Fruit fly (Drosophila melanogaster) whole organism, prepupa: ENCODE data around the gene CG32219.
A peak's percentile ranks its signal among the peaks of the same experiment; 100 is the strongest.

ENCODE experiments used
- CG10669 ChIP-seq: fragments of 200-800 bp; sonication (Bioruptor generic); optimal IDR thresholded peaks from 3 replicates; lab custom pipeline; 2018; ENCODE audit warnings: missing biosample characterization, mild to moderate bottlenecking, missing genetic modification characterization, moderate library complexity
- CG11762 ChIP-seq: fragments of 200-800 bp; sonication (Bioruptor generic); optimal IDR thresholded peaks from 3 replicates; lab custom pipeline; 2016; ENCODE audit warnings: missing biosample characterization, missing genetic modification characterization; ENCODE audit not compliant: insufficient read depth
- CG11902 ChIP-seq: fragments of 200-800 bp; sonication (Bioruptor generic); optimal IDR thresholded peaks from 3 replicates; lab custom pipeline; 2016; ENCODE audit warnings: missing biosample characterization, missing genetic modification characterization
- CG16779 ChIP-seq: fragments of 200-800 bp; sonication (Bioruptor generic); optimal IDR thresholded peaks from 3 replicates; lab custom pipeline; 2017; ENCODE audit warnings: missing biosample characterization, mild to moderate bottlenecking, missing genetic modification characterization
- CG3032 ChIP-seq: fragments of 200-800 bp; optimal IDR thresholded peaks from 2 replicates; lab custom pipeline; 2019; ENCODE audit warnings: missing biosample characterization, mild to moderate bottlenecking, missing genetic modification characterization, moderate library complexity
- CG31627 ChIP-seq: fragments of 200-800 bp; sonication (Bioruptor generic); optimal IDR thresholded peaks from 3 replicates; lab custom pipeline; 2016; ENCODE audit warnings: missing biosample characterization, missing genetic modification characterization
- CG32006 ChIP-seq: fragments of 200-800 bp; sonication (Bioruptor generic); optimal IDR thresholded peaks from 3 replicates; lab custom pipeline; 2017; ENCODE audit warnings: missing biosample characterization, mild to moderate bottlenecking, missing genetic modification characterization
- CG3919 ChIP-seq: fragments of 200-800 bp; sonication (Bioruptor generic); optimal IDR thresholded peaks from 3 replicates; lab custom pipeline; 2016; ENCODE audit warnings: missing biosample characterization, missing genetic modification characterization
- CG6163 ChIP-seq: fragments of 200-800 bp; sonication (Bioruptor generic); IDR thresholded peaks from 3 replicates; pipeline ENCODE4 v1.3.6; 2022; ENCODE audit warnings: missing biosample characterization, missing genetic modification characterization
- CG6792 ChIP-seq: fragments of 200-800 bp; sonication (Bioruptor generic); optimal IDR thresholded peaks from 3 replicates; lab custom pipeline; 2016; ENCODE audit warnings: missing biosample characterization, missing genetic modification characterization
- CG6808 ChIP-seq: fragments of 200-800 bp; sonication (Bioruptor generic); optimal IDR thresholded peaks from 3 replicates; lab custom pipeline; 2017; ENCODE audit warnings: missing biosample characterization, missing genetic modification characterization, mild to moderate bottlenecking, moderate library complexity, missing genetic modification reagents
- CG8119 ChIP-seq: fragments of 200-800 bp; sonication (Bioruptor generic); IDR thresholded peaks from 3 replicates; pipeline ENCODE4 v1.3.6; 2022; ENCODE audit warnings: missing biosample characterization, missing genetic modification characterization
- CG8319 ChIP-seq: fragments of 200-800 bp; sonication (Bioruptor generic); optimal IDR thresholded peaks from 3 replicates; lab custom pipeline; 2016; ENCODE audit warnings: missing biosample characterization, missing genetic modification characterization
- CG8632 ChIP-seq: fragments of 200-800 bp; sonication (Bioruptor generic); optimal IDR thresholded peaks from 3 replicates; lab custom pipeline; 2016; ENCODE audit warnings: missing biosample characterization, missing genetic modification characterization
- Eip75B ChIP-seq: fragments of 200-800 bp; sonication (Bioruptor generic); optimal IDR thresholded peaks from 3 replicates; lab custom pipeline; 2016; ENCODE audit warnings: missing biosample characterization, missing genetic modification characterization
- Eip78C ChIP-seq: fragments of 200-800 bp; sonication (Bioruptor generic); peaks from one replicate; lab custom pipeline; 2016; ENCODE audit warnings: missing biosample characterization, missing genetic modification characterization
- Eip93F ChIP-seq: fragments of 200-800 bp; sonication (Bioruptor generic); optimal IDR thresholded peaks from 2 replicates; lab custom pipeline; 2016; ENCODE audit warnings: missing biosample characterization, mild to moderate bottlenecking, missing genetic modification characterization
- Ets21C ChIP-seq: fragments of 200-800 bp; sonication (Bioruptor generic); optimal IDR thresholded peaks from 3 replicates; lab custom pipeline; 2016; ENCODE audit warnings: missing biosample characterization, missing genetic modification characterization
- Gug ChIP-seq: fragments of 200-800 bp; sonication (Bioruptor generic); IDR thresholded peaks from 2 replicates; pipeline ENCODE4 v1.3.6; 2022; ENCODE audit warnings: missing biosample characterization, missing genetic modification characterization
- Hr38 ChIP-seq: sonication (Bioruptor generic); optimal IDR thresholded peaks from 2 replicates; lab custom pipeline; 2016; ENCODE audit warnings: missing biosample characterization, missing genetic modification characterization
- Hr39 ChIP-seq: fragments of 200-800 bp; sonication (Bioruptor generic); optimal IDR thresholded peaks from 2 replicates; lab custom pipeline; 2016; ENCODE audit warnings: missing biosample characterization, missing genetic modification characterization
- Hr4 ChIP-seq: fragments of 200-800 bp; sonication (Bioruptor generic); optimal IDR thresholded peaks from 3 replicates; lab custom pipeline; 2016; ENCODE audit warnings: missing biosample characterization, missing genetic modification characterization
- Lpt ChIP-seq: fragments of 200-800 bp; sonication (Bioruptor generic); optimal IDR thresholded peaks from 3 replicates; lab custom pipeline; 2016; ENCODE audit warnings: missing biosample characterization, missing genetic modification characterization
- OdsH ChIP-seq: fragments of 200-800 bp; sonication (Bioruptor generic); optimal IDR thresholded peaks from 3 replicates; lab custom pipeline; 2016; ENCODE audit warnings: missing biosample characterization, missing genetic modification characterization
- Smox ChIP-seq: fragments of 200-800 bp; sonication (Bioruptor generic); optimal IDR thresholded peaks from 3 replicates; lab custom pipeline; 2016; ENCODE audit warnings: missing biosample characterization, missing genetic modification characterization
- Sox102F ChIP-seq: fragments of 200-800 bp; sonication (Bioruptor generic); optimal IDR thresholded peaks from 2 replicates; lab custom pipeline; 2016; ENCODE audit warnings: missing biosample characterization, mild to moderate bottlenecking, missing genetic modification characterization
- Sox14 ChIP-seq: fragments of 200-800 bp; sonication (Bioruptor generic); optimal IDR thresholded peaks from 3 replicates; lab custom pipeline; 2016; ENCODE audit warnings: missing biosample characterization, missing genetic modification characterization
- Sox15 ChIP-seq: fragments of 200-800 bp; sonication (Bioruptor generic); optimal IDR thresholded peaks from 3 replicates; lab custom pipeline; 2016; ENCODE audit warnings: missing biosample characterization, missing genetic modification characterization
- achi ChIP-seq: fragments of 200-800 bp; sonication (Bioruptor generic); optimal IDR thresholded peaks from 3 replicates; lab custom pipeline; 2016; ENCODE audit warnings: missing biosample characterization, missing genetic modification characterization
- acj6 ChIP-seq: fragments of 200-800 bp; sonication (Bioruptor generic); optimal IDR thresholded peaks from 3 replicates; lab custom pipeline; 2016; ENCODE audit warnings: missing biosample characterization, missing genetic modification characterization
- cyc ChIP-seq: fragments of 200-800 bp; sonication (Bioruptor generic); optimal IDR thresholded peaks from 3 replicates; lab custom pipeline; 2016; ENCODE audit warnings: missing biosample characterization, missing genetic modification characterization
- dsx ChIP-seq: fragments of 200-800 bp; optimal IDR thresholded peaks from 3 replicates; lab custom pipeline; 2019; ENCODE audit warnings: missing biosample characterization, mild to moderate bottlenecking, missing genetic modification characterization, moderate library complexity; ENCODE audit not compliant: poor library complexity, severe bottlenecking
- eg ChIP-seq: fragments of 200-800 bp; sonication (Bioruptor generic); IDR thresholded peaks from 3 replicates; pipeline ENCODE4 v1.3.6; 2022; ENCODE audit warnings: missing biosample characterization, missing genetic modification characterization
- esn ChIP-seq: fragments of 200-800 bp; sonication (Bioruptor generic); optimal IDR thresholded peaks from 2 replicates; lab custom pipeline; 2016; ENCODE audit warnings: missing biosample characterization, mild to moderate bottlenecking, missing genetic modification characterization, moderate library complexity
- fd59A ChIP-seq: fragments of 200-800 bp; sonication (Bioruptor generic); optimal IDR thresholded peaks from 2 replicates; lab custom pipeline; 2017; ENCODE audit warnings: missing biosample characterization, mild to moderate bottlenecking, missing genetic modification characterization, missing genetic modification reagents
- lz ChIP-seq: fragments of 200-800 bp; sonication (Bioruptor generic); optimal IDR thresholded peaks from 3 replicates; lab custom pipeline; 2016; ENCODE audit warnings: missing biosample characterization, missing genetic modification characterization
- pdm3 ChIP-seq: fragments of 200-800 bp; sonication (Bioruptor generic); optimal IDR thresholded peaks from 3 replicates; lab custom pipeline; 2016; ENCODE audit warnings: missing biosample characterization, missing genetic modification characterization
- salr ChIP-seq, 2 experiments: fragments of 200-800 bp; sonication (Bioruptor generic); optimal IDR thresholded peaks; 3 replicates each; lab custom pipeline; 2016 to 2018; ENCODE audit warnings: missing biosample characterization in 2 of 2, missing genetic modification characterization in 2 of 2, mild to moderate bottlenecking in 1 of 2
- spab ChIP-seq: fragments of 200-800 bp; sonication (Bioruptor generic); optimal IDR thresholded peaks from 2 replicates; lab custom pipeline; 2017; ENCODE audit warnings: missing biosample characterization, mild to moderate bottlenecking, missing genetic modification characterization, missing genetic modification reagents
- ss ChIP-seq, 2 experiments: fragments of 200-800 bp; sonication (Bioruptor generic); optimal IDR thresholded peaks; 2 replicates in 1 of 2; 3 replicates in 1 of 2; lab custom pipeline; 2017 to 2018; ENCODE audit warnings: mild to moderate bottlenecking in 2 of 2, missing biosample characterization in 2 of 2, missing genetic modification characterization in 2 of 2, moderate library complexity in 1 of 2
- topi ChIP-seq: fragments of 200-800 bp; sonication (Bioruptor generic); optimal IDR thresholded peaks from 3 replicates; lab custom pipeline; 2016; ENCODE audit warnings: missing biosample characterization, missing genetic modification characterization
- vri ChIP-seq: fragments of 200-800 bp; sonication (Bioruptor generic); optimal IDR thresholded peaks from 3 replicates; lab custom pipeline; 2016; ENCODE audit warnings: missing biosample characterization, mild to moderate bottlenecking, missing genetic modification characterization

Gene CG32219

DNA sequence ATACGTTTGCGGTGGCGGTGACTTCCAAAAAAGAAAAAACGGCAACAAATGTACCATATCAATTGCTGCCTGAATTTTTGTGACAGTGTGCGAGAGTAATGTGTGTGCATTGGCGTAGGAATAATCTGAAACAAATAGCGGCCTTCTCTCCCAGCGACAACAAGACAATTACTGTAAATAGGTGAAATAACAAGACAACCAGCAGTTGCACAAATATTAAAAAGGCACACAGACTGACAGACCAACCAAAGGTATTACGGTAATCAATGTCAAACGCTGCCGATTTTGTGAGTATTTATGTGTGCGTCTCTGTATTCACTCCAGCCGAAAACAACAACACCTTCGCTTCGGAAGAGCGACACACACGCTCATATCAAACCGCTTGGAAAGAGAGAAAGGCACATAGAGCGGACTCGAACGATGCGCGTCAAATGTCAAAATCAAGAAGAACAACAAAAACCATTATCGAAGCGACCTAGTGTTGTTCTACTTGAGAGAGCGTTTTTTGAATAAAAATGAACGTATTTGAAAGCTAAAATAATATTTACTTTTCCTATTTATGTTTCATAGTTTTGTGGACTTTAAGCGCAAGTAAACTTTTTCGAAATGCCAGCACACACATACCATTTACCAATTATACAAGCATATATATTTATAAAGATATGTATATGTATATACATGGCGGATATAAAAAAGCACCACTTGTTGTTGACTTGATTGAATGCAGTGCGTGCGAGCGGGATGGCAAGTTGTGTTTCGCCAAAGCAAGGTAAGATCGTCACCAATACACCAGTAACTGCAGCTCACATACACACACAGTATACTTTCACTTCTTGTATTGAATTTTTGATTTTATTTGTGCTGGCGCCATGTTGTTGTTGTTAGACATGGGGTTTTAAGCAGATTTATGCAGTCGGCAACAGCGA lies 43.9 kb downstream of the CG32219 start (continued):
- TF ChIP-seq Sox102F (GFP tag; lab: Kevin White, UChicago) (peak; percentile 10), Eip78C (GFP tag; lab: Kevin White, UChicago) (peak; percentile 78), esn (GFP tag; lab: Kevin White, UChicago) (no peak), CG11762 (GFP tag; lab: Kevin White, UChicago) (no peak), CG31627 (no peak), CG8632 (no peak), Lpt (GFP tag; lab: Kevin White, UChicago) (no peak), Ets21C (no peak), acj6 (peak; percentile 34), CG11902 (no peak)

DNA sequence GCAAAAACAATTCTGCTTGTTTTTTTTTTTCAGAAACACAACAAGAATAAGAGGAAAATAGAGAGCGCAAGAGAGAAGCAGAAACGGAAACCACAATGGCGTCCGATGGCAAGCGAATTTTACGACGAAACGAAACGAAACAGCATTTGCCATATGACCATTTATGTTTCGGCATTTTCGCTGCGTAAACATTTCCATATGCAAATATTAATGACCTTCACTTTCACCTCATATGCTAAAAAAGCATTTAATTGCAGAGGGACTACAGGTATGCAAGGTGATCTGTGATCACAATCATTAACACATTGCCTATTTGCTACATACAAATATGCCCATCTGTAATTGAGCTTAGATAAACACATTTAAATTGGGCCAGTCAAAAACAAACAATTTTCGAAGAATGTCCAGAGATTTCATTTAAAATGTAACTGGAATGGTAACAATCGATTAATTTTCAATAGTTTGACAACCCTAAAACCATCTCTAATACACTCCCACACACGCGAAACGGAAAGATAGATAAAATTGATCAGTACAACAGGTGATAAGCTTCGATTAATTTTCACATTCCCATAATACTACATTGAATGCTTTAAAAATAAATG lies 44.7 kb downstream of the CG32219 start:
- TF ChIP-seq Hr4 (GFP tag; lab: Kevin White, UChicago) = no peak
- TF ChIP-seq CG32006 = peak; percentile 6
- TF ChIP-seq Sox14 (GFP tag; lab: Kevin White, UChicago) = no peak
- TF ChIP-seq vri (GFP tag; lab: Kevin White, UChicago) = no peak
- no peak for TF ChIP-seq CG16779 (tag; lab: Kevin White, UChicago)
- 0 out of 3 replicates have a peak, but pooled peaks have one; percentile 13 for TF ChIP-seq eg (GFP tag; lab: Robert Waterston, UW)
- TF ChIP-seq CG31627 = no peak
- no peak for TF ChIP-seq Gug
- no peak for TF ChIP-seq esn (GFP tag; lab: Kevin White, UChicago)
- no peak for TF ChIP-seq Hr38 (GFP tag; lab: Kevin White, UChicago)
- no peak for TF ChIP-seq fd59A (GFP tag; lab: Kevin White, UChicago)
- no peak for TF ChIP-seq CG11902
- TF ChIP-seq CG8632 = no peak
- TF ChIP-seq ss (GFP tag; optimal IDR thresholded peaks at IDR 0.05; lab: Kevin White, UChicago) = no peak
- no peak for TF ChIP-seq acj6
- TF ChIP-seq Sox15 (GFP tag; lab: Kevin White, UChicago) = no peak
- TF ChIP-seq Eip78C (GFP tag; lab: Kevin White, UChicago) = peak; percentile 59
- TF ChIP-seq achi = no peak
- TF ChIP-seq pdm3 (GFP tag; lab: Kevin White, UChicago) = no peak

- TF ChIP-seq Hr38 (GFP tag; lab: Kevin White, UChicago) (no peak), Hr4 (GFP tag; lab: Kevin White, UChicago) (peak; percentile 70), Sox102F (GFP tag; lab: Kevin White, UChicago) (no peak), topi (peak; percentile 26), Ets21C (no peak), spab (no peak), Smox (GFP tag; lab: Kevin White, UChicago) (peak; percentile 39), CG6808 (GFP tag; lab: Kevin White, UChicago) (no peak), CG8119 (GFP tag; lab: Robert Waterston, UW) (peak; percentile 62), pdm3 (GFP tag; lab: Kevin White, UChicago) (peak; percentile 51), salr (GFP tag; optimal IDR thresholded peaks at IDR 0.05; lab: Kevin White, UChicago) (peak in 1 of 2 experiments; percentile 55), vri (GFP tag; lab: Kevin White, UChicago) (no peak), CG3032 (tag; lab: Kevin White, UChicago) (no peak), CG3919 (GFP tag; lab: Kevin White, UChicago) (peak; percentile 44), Eip93F (GFP tag; lab: Kevin White, UChicago) (no peak), ss (GFP tag; optimal IDR thresholded peaks at IDR 0.05; lab: Kevin White, UChicago) (no peak), Hr39 (peak; percentile 38), CG6792 (GFP tag; lab: Kevin White, UChicago) (peak; percentile 17), Eip75B (GFP tag; lab: Kevin White, UChicago) (no peak), Lpt (GFP tag; lab: Kevin White, UChicago) (peak; percentile 39), achi (peak; percentile 59), CG8319 (GFP tag; lab: Kevin White, UChicago) (no peak), CG10669 (peak; percentile 23), eg (GFP tag; lab: Robert Waterston, UW) (peak; percentile 61; the same call in 2 of the 3 replicates), dsx (GFP tag; lab: Kevin White, UChicago) (no peak), lz (GFP tag; lab: Kevin White, UChicago) (peak; percentile 41), CG6163 (peak; percentile 65), CG11902 (no peak), CG32006 (peak; percentile 65), cyc (no peak), CG16779 (tag; lab: Kevin White, UChicago) (no peak), esn (GFP tag; lab: Kevin White, UChicago) (peak; percentile 45), OdsH (peak; percentile 66)
These were observed 45.5 kb downstream of the CG32219 start for dm6 chr3L:19905427-19905826.
